Fruit fly (Drosophila melanogaster) whole organism, embryonic: ENCODE data around the gene CG7518.

Source experiments
- Awh ChIP-seq: fragments of 200-800 bp; sonication (Bioruptor generic); IDR thresholded peaks from 2 replicates; pipeline ENCODE4, ENCODE4 v1.3.6; 2022; ENCODE audit warnings: missing biosample characterization, missing genetic modification characterization
- B-H2 ChIP-seq: fragments of 200-800 bp; sonication (Bioruptor generic); optimal IDR thresholded peaks from 2 replicates; lab custom pipeline; 2018; ENCODE audit warnings: missing biosample characterization, mild to moderate bottlenecking, missing genetic modification characterization
- Bdp1 ChIP-seq: fragments of 200-800 bp; sonication (Bioruptor generic); optimal IDR thresholded peaks from 3 replicates; lab custom pipeline; 2016; ENCODE audit warnings: missing biosample characterization, missing genetic modification characterization
- CG10321 ChIP-seq: fragments of 200-800 bp; sonication (Bioruptor generic); IDR thresholded peaks from 2 replicates; pipeline ENCODE4 v1.3.6; 2022; ENCODE audit warnings: missing biosample characterization, missing genetic modification characterization
- CG10431 ChIP-seq: fragments of 200-800 bp; sonication (Bioruptor generic); optimal IDR thresholded peaks from 3 replicates; lab custom pipeline; 2018; ENCODE audit warnings: missing biosample characterization, mild to moderate bottlenecking, missing genetic modification characterization
- CG11723 ChIP-seq: fragments of 200-800 bp; sonication (Bioruptor generic); optimal IDR thresholded peaks from 2 replicates; lab custom pipeline; 2017; ENCODE audit warnings: missing biosample characterization, mild to moderate bottlenecking, missing genetic modification characterization
- CG12744 ChIP-seq: fragments of 200-800 bp; sonication (Bioruptor generic); optimal IDR thresholded peaks from 2 replicates; lab custom pipeline; 2016; ENCODE audit warnings: missing biosample characterization, missing genetic modification characterization
- CG13123 ChIP-seq: fragments of 200-800 bp; sonication (Bioruptor generic); optimal IDR thresholded peaks from 2 replicates; lab custom pipeline; 2016; ENCODE audit warnings: missing biosample characterization, missing genetic modification characterization
- CG15601 ChIP-seq: fragments of 200-800 bp; sonication (Bioruptor generic); optimal IDR thresholded peaks from 3 replicates; lab custom pipeline; 2019; ENCODE audit warnings: missing biosample characterization, mild to moderate bottlenecking, missing genetic modification characterization, moderate library complexity
- CG16815 ChIP-seq: fragments of 200-800 bp; sonication (Bioruptor generic); optimal IDR thresholded peaks from 3 replicates; lab custom pipeline; 2017; ENCODE audit warnings: missing biosample characterization, mild to moderate bottlenecking, missing genetic modification characterization
- CG17361 ChIP-seq: fragments of 200-800 bp; sonication (Bioruptor generic); IDR thresholded peaks from 3 replicates; pipeline ENCODE4 v1.3.6; 2022; ENCODE audit warnings: missing biosample characterization, missing genetic modification characterization
- CG17385 ChIP-seq: fragments of 200-800 bp; sonication (Bioruptor generic); optimal IDR thresholded peaks from 3 replicates; lab custom pipeline; 2018; ENCODE audit warnings: missing biosample characterization, mild to moderate bottlenecking, missing genetic modification characterization
- CG18619 ChIP-seq: fragments of 200-800 bp; sonication (Bioruptor generic); optimal IDR thresholded peaks from 3 replicates; lab custom pipeline; 2017; ENCODE audit warnings: missing biosample characterization, mild to moderate bottlenecking, missing genetic modification characterization
- CG2116 ChIP-seq: fragments of 200-800 bp; sonication (Bioruptor generic); optimal IDR thresholded peaks from 3 replicates; lab custom pipeline; 2018; ENCODE audit warnings: missing biosample characterization, mild to moderate bottlenecking, missing genetic modification characterization
- CG30020 ChIP-seq: fragments of 200-800 bp; optimal IDR thresholded peaks from 2 replicates; lab custom pipeline; 2019; ENCODE audit warnings: missing biosample characterization, mild to moderate bottlenecking, missing genetic modification characterization, moderate library complexity
- CG32772 ChIP-seq: fragments of 200-800 bp; sonication (Bioruptor generic); IDR thresholded peaks from 2 replicates; pipeline ENCODE4 v1.3.6; 2022; ENCODE audit warnings: missing biosample characterization, missing genetic modification characterization
- CG4424 ChIP-seq: fragments of 200-800 bp; sonication (Bioruptor generic); optimal IDR thresholded peaks from 3 replicates; lab custom pipeline; 2016; ENCODE audit warnings: missing biosample characterization, missing genetic modification characterization
- CG7987 ChIP-seq: fragments of 200-800 bp; sonication (Bioruptor generic); optimal IDR thresholded peaks from 2 replicates; lab custom pipeline; 2018; ENCODE audit warnings: missing biosample characterization, mild to moderate bottlenecking, missing genetic modification characterization, moderate library complexity
- CG8281 ChIP-seq: fragments of 200-800 bp; sonication (Bioruptor generic); optimal IDR thresholded peaks from 2 replicates; lab custom pipeline; 2018; ENCODE audit warnings: missing biosample characterization, mild to moderate bottlenecking, missing genetic modification characterization, moderate library complexity
- CG8359 ChIP-seq: fragments of 200-800 bp; sonication (Bioruptor generic); optimal IDR thresholded peaks from 2 replicates; lab custom pipeline; 2017; ENCODE audit warnings: missing biosample characterization, mild to moderate bottlenecking, missing genetic modification characterization, borderline replicate concordance
- Dad ChIP-seq: fragments of 200-800 bp; sonication (Bioruptor generic); optimal IDR thresholded peaks from 3 replicates; lab custom pipeline; 2016; ENCODE audit warnings: missing biosample characterization, missing genetic modification characterization
- Dbx ChIP-seq: fragments of 200-800 bp; sonication (Bioruptor generic); IDR thresholded peaks from 3 replicates; pipeline ENCODE4 v1.3.6; 2022; ENCODE audit warnings: missing biosample characterization, missing genetic modification characterization
- Gsc ChIP-seq: fragments of 200-800 bp; sonication (Bioruptor generic); IDR thresholded peaks from 2 replicates; pipeline ENCODE4 v1.3.6; 2022; ENCODE audit warnings: missing biosample characterization, missing genetic modification characterization
- HHEX ChIP-seq: fragments of 200-800 bp; sonication (Bioruptor generic); optimal IDR thresholded peaks from 3 replicates; lab custom pipeline; 2017; ENCODE audit warnings: missing biosample characterization, mild to moderate bottlenecking, missing genetic modification characterization, missing genetic modification reagents
- HLH3B ChIP-seq: fragments of 200-800 bp; sonication (Bioruptor generic); IDR thresholded peaks from 2 replicates; pipeline ENCODE4 v1.3.6; 2022; ENCODE audit warnings: missing biosample characterization, missing genetic modification characterization
- Hr3 ChIP-seq: fragments of 200-800 bp; sonication (Bioruptor generic); optimal IDR thresholded peaks from 3 replicates; lab custom pipeline; 2016; ENCODE audit warnings: missing biosample characterization, missing genetic modification characterization
- Kr ChIP-seq: fragments of 200-800 bp; sonication (Bioruptor generic); optimal IDR thresholded peaks from 2 replicates; lab custom pipeline; 2017; ENCODE audit warnings: missing biosample characterization, mild to moderate bottlenecking, missing genetic modification characterization
- MTF-1 ChIP-seq: fragments of 200-800 bp; sonication (Bioruptor generic); optimal IDR thresholded peaks from 2 replicates; lab custom pipeline; 2018; ENCODE audit warnings: missing biosample characterization, mild to moderate bottlenecking, missing genetic modification characterization, borderline replicate concordance
- Opbp ChIP-seq: fragments of 200-800 bp; sonication (Bioruptor generic); IDR thresholded peaks from 3 replicates; pipeline ENCODE4 v1.3.6; 2022; ENCODE audit warnings: missing biosample characterization, missing genetic modification characterization; ENCODE audit not compliant: partially characterized antibody
- Pdp1 ChIP-seq, 2 experiments: fragments of 200-800 bp; sonication (Bioruptor generic); optimal IDR thresholded peaks; 3 replicates each; lab custom pipeline; 2016; ENCODE audit warnings: missing biosample characterization in 2 of 2, missing genetic modification characterization in 2 of 2, mild to moderate bottlenecking in 1 of 2, moderate library complexity in 1 of 2
- Poxn ChIP-seq: fragments of 200-800 bp; sonication (Bioruptor generic); IDR thresholded peaks from 2 replicates; pipeline ENCODE4 v1.3.6; 2022; ENCODE audit warnings: missing biosample characterization, missing genetic modification characterization
- Tbp ChIP-seq: fragments of >200 bp; optimal IDR thresholded peaks from 2 replicates; lab custom pipeline; 2018; ENCODE audit warnings: missing biosample characterization, missing genetic modification characterization
- bbx ChIP-seq: fragments of 200-800 bp; sonication (Bioruptor generic); IDR thresholded peaks from 2 replicates; pipeline ENCODE4 v1.3.6; 2022; ENCODE audit warnings: missing biosample characterization, missing genetic modification characterization; ENCODE audit not compliant: partially characterized antibody
- btn ChIP-seq: fragments of 200-800 bp; sonication (Bioruptor generic); optimal IDR thresholded peaks from 2 replicates; lab custom pipeline; 2016; ENCODE audit warnings: missing biosample characterization, missing genetic modification characterization
- cato ChIP-seq: fragments of 200-800 bp; sonication (Bioruptor generic); optimal IDR thresholded peaks from 2 replicates; lab custom pipeline; 2016; ENCODE audit warnings: missing biosample characterization, missing genetic modification characterization, borderline replicate concordance
- dimm ChIP-seq: fragments of 200-800 bp; sonication (Bioruptor generic); IDR thresholded peaks from 2 replicates; pipeline ENCODE4 v1.3.6; 2022; ENCODE audit warnings: missing biosample characterization, missing genetic modification characterization
- hkb ChIP-seq, 2 experiments: fragments of 200-800 bp in 1 of 2; fragments of >200 bp in 1 of 2; sonication (Bioruptor generic) in 1 of 2; IDR thresholded peaks in 1 of 2; optimal IDR thresholded peaks in 1 of 2; 2 replicates each; pipeline versions ENCODE4 v1.3.6 to Lab custom; 2017 to 2022; ENCODE audit warnings: missing biosample characterization in 1 of 2, missing genetic modification characterization in 1 of 2
- insv ChIP-seq, 2 experiments: fragments of 200-800 bp; sonication (Bioruptor generic); optimal IDR thresholded peaks; 3 replicates each; lab custom pipeline; 2016 to 2018; ENCODE audit warnings: missing biosample characterization in 2 of 2, missing genetic modification characterization in 2 of 2
- kah ChIP-seq: fragments of 200-800 bp; sonication (Bioruptor generic); optimal IDR thresholded peaks from 2 replicates; lab custom pipeline; 2018; ENCODE audit warnings: missing biosample characterization, mild to moderate bottlenecking, missing genetic modification characterization
- knrl ChIP-seq: fragments of 200-800 bp; sonication (Bioruptor generic); IDR thresholded peaks from 3 replicates; pipeline ENCODE4 v1.3.6; 2022; ENCODE audit warnings: missing biosample characterization, missing genetic modification characterization; ENCODE audit not compliant: partially characterized antibody
- nau ChIP-seq: fragments of 200-800 bp; sonication (Bioruptor generic); optimal IDR thresholded peaks from 3 replicates; lab custom pipeline; 2017; ENCODE audit warnings: missing biosample characterization, mild to moderate bottlenecking, missing genetic modification characterization, missing genetic modification reagents
- org-1 ChIP-seq: fragments of 200-800 bp; sonication (Bioruptor generic); optimal IDR thresholded peaks from 2 replicates; lab custom pipeline; 2017; ENCODE audit warnings: missing biosample characterization, missing genetic modification characterization
- peb ChIP-seq: fragments of 200-800 bp; sonication (Bioruptor generic); IDR thresholded peaks from 2 replicates; pipeline ENCODE4 v1.3.6; 2022; ENCODE audit warnings: missing biosample characterization, missing genetic modification characterization
- pho ChIP-seq: fragments of 200-800 bp; sonication (Bioruptor generic); optimal IDR thresholded peaks from 2 replicates; lab custom pipeline; 2016; ENCODE audit warnings: missing biosample characterization, missing genetic modification characterization
- pnt ChIP-seq: fragments of 200-800 bp; sonication (Bioruptor generic); optimal IDR thresholded peaks from 3 replicates; lab custom pipeline; 2016; ENCODE audit warnings: missing biosample characterization, missing genetic modification characterization
- slp2 ChIP-seq: fragments of 200-800 bp; sonication (Bioruptor generic); optimal IDR thresholded peaks from 2 replicates; lab custom pipeline; 2016; ENCODE audit warnings: missing biosample characterization, missing genetic modification characterization
- sr ChIP-seq: fragments of 200-800 bp; sonication (Bioruptor generic); IDR thresholded peaks from 3 replicates; pipeline ENCODE4 v1.3.6; 2022; ENCODE audit warnings: missing biosample characterization, missing genetic modification characterization
- stc ChIP-seq: fragments of 200-800 bp; sonication (Bioruptor generic); IDR thresholded peaks from 2 replicates; pipeline ENCODE4 v1.3.6; 2022; ENCODE audit warnings: missing biosample characterization, missing genetic modification characterization
- trh ChIP-seq: fragments of 200-800 bp; sonication (Bioruptor generic); optimal IDR thresholded peaks from 2 replicates; lab custom pipeline; 2016; ENCODE audit warnings: missing biosample characterization, missing genetic modification characterization
- wor ChIP-seq: fragments of 200-800 bp; sonication (Bioruptor generic); IDR thresholded peaks from 2 replicates; pipeline ENCODE4 v1.3.6; 2022; ENCODE audit warnings: missing biosample characterization, missing genetic modification characterization

Gene CG7518

dm6 chr3R:13032975-13033445, 35.1 kb downstream of the CG7518 start (continued):
- TF ChIP-seq Dbx (GFP tag; lab: Robert Waterston, UW) (no peak), CG10321 (GFP tag; lab: Robert Waterston, UW) (0 out of 2 replicates have a peak, but pooled peaks have one; percentile 29), CG11723 (GFP tag; lab: Kevin White, UChicago) (no peak), Awh (peak; percentile 57; the same call in 1 of the 2 replicates), CG2116 (no peak), Opbp (GFP tag; lab: Robert Waterston, UW) (no peak), CG4424 (GFP tag; lab: Kevin White, UChicago) (no peak), Kr (GFP tag; lab: Kevin White, UChicago) (peak; percentile 26), Bdp1 (no peak), pho (no peak), kah (GFP tag; lab: Kevin White, UChicago) (peak; percentile 22), B-H2 (GFP tag; lab: Kevin White, UChicago) (no peak), slp2 (GFP tag; lab: Kevin White, UChicago) (no peak), CG15601 (tag; lab: Kevin White, UChicago) (no peak), CG32772 (GFP tag; lab: Robert Waterston, UW) (no peak), Dad (GFP tag; lab: Kevin White, UChicago) (no peak), cato (GFP tag; lab: Kevin White, UChicago) (no peak), trh (GFP tag; lab: Kevin White, UChicago) (no peak), CG17385 (GFP tag; lab: Kevin White, UChicago) (peak; percentile 9), Pdp1 (GFP tag; optimal IDR thresholded peaks at IDR 0.05; lab: Kevin White, UChicago) (no peak), Poxn (no peak), hkb (optimal IDR thresholded peaks at IDR 0.05; lab: Kevin White, UChicago) (no peak), hkb (GFP tag; IDR thresholded peaks at IDR 0.05; lab: Robert Waterston, UW) (no peak), sr (GFP tag; lab: Robert Waterston, UW) (0 out of 3 replicates have a peak, but pooled peaks have one; percentile 32), knrl (GFP tag; lab: Robert Waterston, UW) (no peak), CG8359 (GFP tag; lab: Kevin White, UChicago) (peak; percentile 45), bbx (no peak), CG16815 (GFP tag; lab: Kevin White, UChicago) (no peak), peb (GFP tag; lab: Robert Waterston, UW) (no peak), dimm (GFP tag; lab: Robert Waterston, UW) (no peak), wor (GFP tag; lab: Robert Waterston, UW) (no peak), HLH3B (GFP tag; lab: Robert Waterston, UW) (peak; percentile 12; the same call in 1 of the 2 replicates), HHEX (GFP tag; lab: Kevin White, UChicago) (peak; percentile 54), CG7987 (peak; percentile 77), CG8281 (tag; lab: Kevin White, UChicago) (no peak), CG17361 (GFP tag; lab: Robert Waterston, UW) (no peak), MTF-1 (peak; percentile 71), Tbp (GFP tag; lab: Kevin White, UChicago) (no peak), CG10431 (GFP tag; lab: Kevin White, UChicago) (no peak), CG18619 (GFP tag; lab: Kevin White, UChicago) (no peak), insv (GFP tag; optimal IDR thresholded peaks at IDR 0.05; lab: Kevin White, UChicago) (no peak), Hr3 (GFP tag; lab: Kevin White, UChicago) (no peak), pnt (GFP tag; lab: Kevin White, UChicago) (no peak), stc (GFP tag; lab: Robert Waterston, UW) (0 out of 2 replicates have a peak, but pooled peaks have one; percentile 13), btn (GFP tag; lab: Kevin White, UChicago) (no peak), org-1 (GFP tag; lab: Kevin White, UChicago) (peak; percentile 39), nau (GFP tag; lab: Kevin White, UChicago) (no peak), CG13123 (no peak), CG12744 (no peak), Gsc (GFP tag; lab: Robert Waterston, UW) (no peak), CG30020 (tag; lab: Kevin White, UChicago) (no peak)
